Fruit fly (Drosophila melanogaster) whole organism, prepupa: ENCODE data around the gene Oatp33Eb.

Experiments
- CG10631 ChIP-seq: fragments of 200-800 bp; sonication (Bioruptor generic); optimal IDR thresholded peaks from 2 replicates; lab custom pipeline; 2016; ENCODE audit warnings: missing biosample characterization, missing genetic modification characterization
- CG11294 ChIP-seq: fragments of 200-800 bp; sonication (Bioruptor generic); IDR thresholded peaks from 2 replicates; pipeline ENCODE4 v1.3.6; 2022; ENCODE audit warnings: missing biosample characterization, missing genetic modification characterization
- CG11762 ChIP-seq: fragments of 200-800 bp; sonication (Bioruptor generic); optimal IDR thresholded peaks from 3 replicates; lab custom pipeline; 2016; ENCODE audit warnings: missing biosample characterization, missing genetic modification characterization; ENCODE audit not compliant: insufficient read depth
- CG11902 ChIP-seq: fragments of 200-800 bp; sonication (Bioruptor generic); optimal IDR thresholded peaks from 3 replicates; lab custom pipeline; 2016; ENCODE audit warnings: missing biosample characterization, missing genetic modification characterization
- CG15336 ChIP-seq: fragments of 200-800 bp; sonication (Bioruptor generic); IDR thresholded peaks from 2 replicates; pipeline ENCODE4 v1.3.6; 2022; ENCODE audit warnings: missing biosample characterization, missing genetic modification characterization
- CG1621 ChIP-seq: fragments of 200-800 bp; sonication (Bioruptor generic); optimal IDR thresholded peaks from 3 replicates; lab custom pipeline; 2018; ENCODE audit warnings: missing biosample characterization, mild to moderate bottlenecking, missing genetic modification characterization
- CG16779 ChIP-seq: fragments of 200-800 bp; sonication (Bioruptor generic); optimal IDR thresholded peaks from 3 replicates; lab custom pipeline; 2017; ENCODE audit warnings: missing biosample characterization, mild to moderate bottlenecking, missing genetic modification characterization
- CG3032 ChIP-seq: fragments of 200-800 bp; optimal IDR thresholded peaks from 2 replicates; lab custom pipeline; 2019; ENCODE audit warnings: missing biosample characterization, mild to moderate bottlenecking, missing genetic modification characterization, moderate library complexity
- CG31627 ChIP-seq: fragments of 200-800 bp; sonication (Bioruptor generic); optimal IDR thresholded peaks from 3 replicates; lab custom pipeline; 2016; ENCODE audit warnings: missing biosample characterization, missing genetic modification characterization
- CG32006 ChIP-seq: fragments of 200-800 bp; sonication (Bioruptor generic); optimal IDR thresholded peaks from 3 replicates; lab custom pipeline; 2017; ENCODE audit warnings: missing biosample characterization, mild to moderate bottlenecking, missing genetic modification characterization
- CG3919 ChIP-seq: fragments of 200-800 bp; sonication (Bioruptor generic); optimal IDR thresholded peaks from 3 replicates; lab custom pipeline; 2016; ENCODE audit warnings: missing biosample characterization, missing genetic modification characterization
- CG4318 ChIP-seq: fragments of 200-800 bp; sonication (Bioruptor generic); optimal IDR thresholded peaks from 3 replicates; lab custom pipeline; 2017; ENCODE audit warnings: missing biosample characterization, mild to moderate bottlenecking, missing genetic modification characterization
- CG6163 ChIP-seq: fragments of 200-800 bp; sonication (Bioruptor generic); IDR thresholded peaks from 3 replicates; pipeline ENCODE4 v1.3.6; 2022; ENCODE audit warnings: missing biosample characterization, missing genetic modification characterization
- CG6276 ChIP-seq: fragments of 200-800 bp; sonication (Bioruptor generic); optimal IDR thresholded peaks from 2 replicates; lab custom pipeline; 2017; ENCODE audit warnings: missing biosample characterization, mild to moderate bottlenecking, missing genetic modification characterization
- CG6792 ChIP-seq: fragments of 200-800 bp; sonication (Bioruptor generic); optimal IDR thresholded peaks from 3 replicates; lab custom pipeline; 2016; ENCODE audit warnings: missing biosample characterization, missing genetic modification characterization
- CG6808 ChIP-seq: fragments of 200-800 bp; sonication (Bioruptor generic); optimal IDR thresholded peaks from 3 replicates; lab custom pipeline; 2017; ENCODE audit warnings: missing biosample characterization, missing genetic modification characterization, mild to moderate bottlenecking, moderate library complexity, missing genetic modification reagents
- CG6854 ChIP-seq: fragments of 200-800 bp; sonication (Bioruptor generic); optimal IDR thresholded peaks from 2 replicates; lab custom pipeline; 2017; ENCODE audit warnings: missing biosample characterization, mild to moderate bottlenecking, missing genetic modification characterization
- CG7368 ChIP-seq: fragments of 200-800 bp; sonication (Bioruptor generic); optimal IDR thresholded peaks from 3 replicates; lab custom pipeline; 2016; ENCODE audit warnings: missing biosample characterization, missing genetic modification characterization
- CG8119 ChIP-seq: fragments of 200-800 bp; sonication (Bioruptor generic); IDR thresholded peaks from 3 replicates; pipeline ENCODE4 v1.3.6; 2022; ENCODE audit warnings: missing biosample characterization, missing genetic modification characterization
- CG9139 ChIP-seq: fragments of 200-800 bp; sonication (Bioruptor generic); optimal IDR thresholded peaks from 3 replicates; lab custom pipeline; 2017; ENCODE audit warnings: missing biosample characterization, mild to moderate bottlenecking, missing genetic modification characterization
- Eip75B ChIP-seq: fragments of 200-800 bp; sonication (Bioruptor generic); optimal IDR thresholded peaks from 3 replicates; lab custom pipeline; 2016; ENCODE audit warnings: missing biosample characterization, missing genetic modification characterization
- Eip78C ChIP-seq: fragments of 200-800 bp; sonication (Bioruptor generic); peaks from one replicate; lab custom pipeline; 2016; ENCODE audit warnings: missing biosample characterization, missing genetic modification characterization
- Eip93F ChIP-seq: fragments of 200-800 bp; sonication (Bioruptor generic); optimal IDR thresholded peaks from 2 replicates; lab custom pipeline; 2016; ENCODE audit warnings: missing biosample characterization, mild to moderate bottlenecking, missing genetic modification characterization
- Ets21C ChIP-seq: fragments of 200-800 bp; sonication (Bioruptor generic); optimal IDR thresholded peaks from 3 replicates; lab custom pipeline; 2016; ENCODE audit warnings: missing biosample characterization, missing genetic modification characterization
- Ets96B ChIP-seq: fragments of 200-800 bp; optimal IDR thresholded peaks from 2 replicates; lab custom pipeline; 2019; ENCODE audit warnings: missing biosample characterization, mild to moderate bottlenecking, missing genetic modification characterization, moderate library complexity
- Gug ChIP-seq: fragments of 200-800 bp; sonication (Bioruptor generic); IDR thresholded peaks from 2 replicates; pipeline ENCODE4 v1.3.6; 2022; ENCODE audit warnings: missing biosample characterization, missing genetic modification characterization
- Hr4 ChIP-seq: fragments of 200-800 bp; sonication (Bioruptor generic); optimal IDR thresholded peaks from 3 replicates; lab custom pipeline; 2016; ENCODE audit warnings: missing biosample characterization, missing genetic modification characterization
- Sox14 ChIP-seq: fragments of 200-800 bp; sonication (Bioruptor generic); optimal IDR thresholded peaks from 3 replicates; lab custom pipeline; 2016; ENCODE audit warnings: missing biosample characterization, missing genetic modification characterization
- Sox15 ChIP-seq: fragments of 200-800 bp; sonication (Bioruptor generic); optimal IDR thresholded peaks from 3 replicates; lab custom pipeline; 2016; ENCODE audit warnings: missing biosample characterization, missing genetic modification characterization
- achi ChIP-seq: fragments of 200-800 bp; sonication (Bioruptor generic); optimal IDR thresholded peaks from 3 replicates; lab custom pipeline; 2016; ENCODE audit warnings: missing biosample characterization, missing genetic modification characterization
- acj6 ChIP-seq: fragments of 200-800 bp; sonication (Bioruptor generic); optimal IDR thresholded peaks from 3 replicates; lab custom pipeline; 2016; ENCODE audit warnings: missing biosample characterization, missing genetic modification characterization
- cyc ChIP-seq: fragments of 200-800 bp; sonication (Bioruptor generic); optimal IDR thresholded peaks from 3 replicates; lab custom pipeline; 2016; ENCODE audit warnings: missing biosample characterization, missing genetic modification characterization
- dsx ChIP-seq: fragments of 200-800 bp; optimal IDR thresholded peaks from 3 replicates; lab custom pipeline; 2019; ENCODE audit warnings: missing biosample characterization, mild to moderate bottlenecking, missing genetic modification characterization, moderate library complexity; ENCODE audit not compliant: poor library complexity, severe bottlenecking
- eg ChIP-seq: fragments of 200-800 bp; sonication (Bioruptor generic); IDR thresholded peaks from 3 replicates; pipeline ENCODE4 v1.3.6; 2022; ENCODE audit warnings: missing biosample characterization, missing genetic modification characterization
- esn ChIP-seq: fragments of 200-800 bp; sonication (Bioruptor generic); optimal IDR thresholded peaks from 2 replicates; lab custom pipeline; 2016; ENCODE audit warnings: missing biosample characterization, mild to moderate bottlenecking, missing genetic modification characterization, moderate library complexity
- fd59A ChIP-seq: fragments of 200-800 bp; sonication (Bioruptor generic); optimal IDR thresholded peaks from 2 replicates; lab custom pipeline; 2017; ENCODE audit warnings: missing biosample characterization, mild to moderate bottlenecking, missing genetic modification characterization, missing genetic modification reagents
- fd85E ChIP-seq: fragments of 200-800 bp; sonication (Bioruptor generic); optimal IDR thresholded peaks from 3 replicates; lab custom pipeline; 2016; ENCODE audit warnings: missing biosample characterization, missing genetic modification characterization
- fkh ChIP-seq: fragments of 200-800 bp; sonication (Bioruptor generic); optimal IDR thresholded peaks from 3 replicates; lab custom pipeline; 2017; ENCODE audit warnings: missing biosample characterization, mild to moderate bottlenecking, missing genetic modification characterization, moderate library complexity
- net ChIP-seq: fragments of 200-800 bp; sonication (Bioruptor generic); optimal IDR thresholded peaks from 3 replicates; lab custom pipeline; 2016; ENCODE audit warnings: missing biosample characterization, missing genetic modification characterization
- pdm3 ChIP-seq: fragments of 200-800 bp; sonication (Bioruptor generic); optimal IDR thresholded peaks from 3 replicates; lab custom pipeline; 2016; ENCODE audit warnings: missing biosample characterization, missing genetic modification characterization
- salr ChIP-seq, 2 experiments: fragments of 200-800 bp; sonication (Bioruptor generic); optimal IDR thresholded peaks; 3 replicates each; lab custom pipeline; 2016 to 2018; ENCODE audit warnings: missing biosample characterization in 2 of 2, missing genetic modification characterization in 2 of 2, mild to moderate bottlenecking in 1 of 2
- spab ChIP-seq: fragments of 200-800 bp; sonication (Bioruptor generic); optimal IDR thresholded peaks from 2 replicates; lab custom pipeline; 2017; ENCODE audit warnings: missing biosample characterization, mild to moderate bottlenecking, missing genetic modification characterization, missing genetic modification reagents
- ss ChIP-seq, 2 experiments: fragments of 200-800 bp; sonication (Bioruptor generic); optimal IDR thresholded peaks; 2 replicates in 1 of 2; 3 replicates in 1 of 2; lab custom pipeline; 2017 to 2018; ENCODE audit warnings: mild to moderate bottlenecking in 2 of 2, missing biosample characterization in 2 of 2, missing genetic modification characterization in 2 of 2, moderate library complexity in 1 of 2
- topi ChIP-seq: fragments of 200-800 bp; sonication (Bioruptor generic); optimal IDR thresholded peaks from 3 replicates; lab custom pipeline; 2016; ENCODE audit warnings: missing biosample characterization, missing genetic modification characterization
- vri ChIP-seq: fragments of 200-800 bp; sonication (Bioruptor generic); optimal IDR thresholded peaks from 3 replicates; lab custom pipeline; 2016; ENCODE audit warnings: missing biosample characterization, mild to moderate bottlenecking, missing genetic modification characterization

The Oatp33Eb gene

dm6 chr2L:12460767-12461739 lies 12.8 kb downstream of the Oatp33Eb start (continued):
- peak; percentile 72 for TF ChIP-seq net (GFP tag; lab: Kevin White, UChicago)
- no peak; the same call in 1 of the 2 replicates for TF ChIP-seq CG15336 (GFP tag; lab: Robert Waterston, UW)
- TF ChIP-seq CG9139, result peak; percentile 86
- TF ChIP-seq CG32006 (GFP tag; lab: Kevin White, UChicago), result peak; percentile 18
- TF ChIP-seq CG16779 (tag; lab: Kevin White, UChicago), result peak; percentile 64
- peak; percentile 32 for TF ChIP-seq CG6792
- TF ChIP-seq Eip75B (GFP tag; lab: Kevin White, UChicago), result peak; percentile 51
- peak; percentile 54 for TF ChIP-seq fd85E (GFP tag; lab: Kevin White, UChicago)
- no peak for TF ChIP-seq CG11762 (GFP tag; lab: Kevin White, UChicago)
- TF ChIP-seq CG4318, result no peak
- TF ChIP-seq Eip78C (GFP tag; lab: Kevin White, UChicago), result peak; percentile 88
- TF ChIP-seq CG3919 (GFP tag; lab: Kevin White, UChicago), result peak; percentile 58
- peak; percentile 78 for TF ChIP-seq vri (GFP tag; lab: Kevin White, UChicago)
- peak; percentile 35 for TF ChIP-seq CG3032 (tag; lab: Kevin White, UChicago)
- peak; percentile 8 for TF ChIP-seq acj6 (GFP tag; lab: Kevin White, UChicago)
- TF ChIP-seq Ets21C, result no peak
- no peak for TF ChIP-seq cyc
- peak; percentile 64 for TF ChIP-seq CG6276 (GFP tag; lab: Kevin White, UChicago)
- peak in 1 of 2 experiments; percentile 0 for TF ChIP-seq salr (GFP tag; optimal IDR thresholded peaks at IDR 0.05; lab: Kevin White, UChicago)
- no peak for TF ChIP-seq CG11902
- peak; percentile 58; the same call in 2 of the 3 replicates for TF ChIP-seq CG8119 (GFP tag; lab: Robert Waterston, UW)
- TF ChIP-seq Sox15, result no peak
- TF ChIP-seq CG6854 (GFP tag; lab: Kevin White, UChicago), result peak; percentile 91
- TF ChIP-seq dsx (GFP tag; lab: Kevin White, UChicago), result peak; percentile 62
- no peak for TF ChIP-seq Hr4 (GFP tag; lab: Kevin White, UChicago)
- peak; percentile 32 for TF ChIP-seq CG10631
- peak; percentile 80 for TF ChIP-seq eg (GFP tag; lab: Robert Waterston, UW)
- peak; percentile 66; the same call in 2 of the 3 replicates for TF ChIP-seq CG6163 (GFP tag; lab: Robert Waterston, UW)
- peak; percentile 32 for TF ChIP-seq Sox14 (GFP tag; lab: Kevin White, UChicago)
- peak; percentile 49 for TF ChIP-seq Ets96B (tag; lab: Kevin White, UChicago)
- TF ChIP-seq pdm3 (GFP tag; lab: Kevin White, UChicago), result peak; percentile 26
- peak; percentile 79 to 84 for TF ChIP-seq ss (GFP tag; optimal IDR thresholded peaks at IDR 0.05; lab: Kevin White, UChicago)
- peak; percentile 61 for TF ChIP-seq topi
- TF ChIP-seq CG11294 (GFP tag; lab: Robert Waterston, UW), result no peak

- TF ChIP-seq Eip75B (GFP tag; lab: Kevin White, UChicago) (no peak), CG9139 (no peak), Eip93F (GFP tag; lab: Kevin White, UChicago) (peak; percentile 5), Gug (GFP tag; lab: Robert Waterston, UW) (no peak), spab (GFP tag; lab: Kevin White, UChicago) (no peak), CG15336 (GFP tag; lab: Robert Waterston, UW) (no peak), fd59A (no peak), salr (GFP tag; optimal IDR thresholded peaks at IDR 0.05; lab: Kevin White, UChicago) (no peak), CG31627 (GFP tag; lab: Kevin White, UChicago) (no peak), CG1621 (tag; lab: Kevin White, UChicago) (no peak), Eip78C (GFP tag; lab: Kevin White, UChicago) (no peak), Sox14 (GFP tag; lab: Kevin White, UChicago) (peak; percentile 2), CG6854 (GFP tag; lab: Kevin White, UChicago) (no peak), Ets21C (no peak), CG16779 (tag; lab: Kevin White, UChicago) (no peak), CG11294 (GFP tag; lab: Robert Waterston, UW) (no peak), achi (GFP tag; lab: Kevin White, UChicago) (no peak), Hr4 (GFP tag; lab: Kevin White, UChicago) (no peak), fkh (GFP tag; lab: Kevin White, UChicago) (peak; percentile 65), Sox15 (no peak), ss (GFP tag; optimal IDR thresholded peaks at IDR 0.05; lab: Kevin White, UChicago) (no peak), pdm3 (GFP tag; lab: Kevin White, UChicago) (no peak), CG7368 (GFP tag; lab: Kevin White, UChicago) (no peak), CG6163 (GFP tag; lab: Robert Waterston, UW) (no peak), CG3032 (tag; lab: Kevin White, UChicago) (no peak), CG6808 (no peak), vri (GFP tag; lab: Kevin White, UChicago) (peak; percentile 54), CG6792 (no peak), esn (GFP tag; lab: Kevin White, UChicago) (no peak), CG32006 (GFP tag; lab: Kevin White, UChicago) (no peak)
These were observed 14.8 kb downstream of the Oatp33Eb start for dm6 chr2L:12463037-12463436.
